Worm (Caenorhabditis elegans) whole organism, young adult: Measurements from ENCODE around the gene C37H5.5.

Experiments
- D2030.7 ChIP-seq: fragments of 200-800 bp; sonication (Bioruptor generic); IDR thresholded peaks from 2 replicates; pipeline ENCODE4 v1.3.6; 2022; ENCODE audit warnings: missing genetic modification reagents, missing genetic modification characterization, missing compliant biosample characterization
- F22D6.2 ChIP-seq: sonication (generic microtip); optimal IDR thresholded peaks from 2 replicates; lab custom pipeline; 2016; ENCODE audit warnings: mild to moderate bottlenecking, missing genetic modification characterization, missing compliant biosample characterization
- F33H1.4 ChIP-seq: fragments of 200-800 bp; sonication (Bioruptor generic); IDR thresholded peaks from 2 replicates; pipeline ENCODE4 v1.3.6; 2022; ENCODE audit warnings: missing genetic modification reagents, missing genetic modification characterization, missing compliant biosample characterization
- F52B5.7 ChIP-seq: sonication (generic microtip); optimal IDR thresholded peaks from 2 replicates; lab custom pipeline; 2016; ENCODE audit warnings: mild to moderate bottlenecking, missing genetic modification characterization, missing compliant biosample characterization
- F55B11.4 ChIP-seq: sonication (generic microtip); optimal IDR thresholded peaks from 2 replicates; lab custom pipeline; 2016; ENCODE audit warnings: missing compliant biosample characterization, missing genetic modification characterization, borderline replicate concordance; ENCODE audit not compliant: insufficient read depth
- F57A8.1 ChIP-seq: fragments of 200-800 bp; sonication (Bioruptor generic); optimal IDR thresholded peaks from 2 replicates; lab custom pipeline; 2018; ENCODE audit warnings: mild to moderate bottlenecking, missing genetic modification characterization, moderate library complexity, missing compliant biosample characterization
- K12H6.12 ChIP-seq: fragments of 200-800 bp; sonication (Bioruptor generic); optimal IDR thresholded peaks from 2 replicates; lab custom pipeline; 2018; ENCODE audit warnings: mild to moderate bottlenecking, missing genetic modification characterization, missing compliant biosample characterization
- T07F8.4 ChIP-seq: sonication (generic microtip); optimal IDR thresholded peaks from 2 replicates; lab custom pipeline; 2016; ENCODE audit warnings: mild to moderate bottlenecking, missing genetic modification characterization, moderate library complexity, missing compliant biosample characterization
- T26A5.8 ChIP-seq: sonication (generic microtip); optimal IDR thresholded peaks from 2 replicates; lab custom pipeline; 2016; ENCODE audit warnings: missing genetic modification characterization, missing compliant biosample characterization
- Y67H2A.10 ChIP-seq: fragments of 200-800 bp; sonication (Bioruptor generic); conservative IDR thresholded peaks from 2 replicates; pipeline ENCODE4 v1.3.6; 2022; ENCODE audit warnings: missing genetic modification reagents, missing genetic modification characterization, missing compliant biosample characterization
- Y95B8A.8 ChIP-seq: fragments of 200-800 bp; sonication (Bioruptor generic); IDR thresholded peaks from 2 replicates; pipeline ENCODE4 v1.3.6; 2022; ENCODE audit warnings: missing genetic modification reagents, missing genetic modification characterization, missing compliant biosample characterization
- attf-3 ChIP-seq: fragments of 200-800 bp; sonication (Bioruptor generic); conservative IDR thresholded peaks from 2 replicates; pipeline ENCODE4 v1.3.6; 2022; ENCODE audit warnings: missing genetic modification reagents, missing genetic modification characterization, missing compliant biosample characterization
- attf-5 ChIP-seq: fragments of 200-800 bp; sonication (Bioruptor generic); optimal IDR thresholded peaks from 2 replicates; lab custom pipeline; 2018; ENCODE audit warnings: mild to moderate bottlenecking, missing genetic modification characterization, missing compliant biosample characterization
- attf-6 ChIP-seq: fragments of 200-800 bp; sonication (Bioruptor generic); IDR thresholded peaks from 2 replicates; pipeline ENCODE4 v1.3.6; 2022; ENCODE audit warnings: missing genetic modification reagents, missing genetic modification characterization, missing compliant biosample characterization
- cebp-1 ChIP-seq, 2 experiments: fragments of 200-800 bp in 1 of 2; sonication (Bioruptor generic) in 1 of 2; sonication (generic microtip) in 1 of 2; IDR thresholded peaks in 1 of 2; optimal IDR thresholded peaks in 1 of 2; 2 replicates each; pipeline versions ENCODE4 v1.3.6 to Lab custom; 2017 to 2022; ENCODE audit warnings: missing compliant biosample characterization in 2 of 2, missing genetic modification characterization in 2 of 2, mild to moderate bottlenecking in 1 of 2, missing genetic modification reagents in 1 of 2, moderate library complexity in 1 of 2
- ceh-58 ChIP-seq: fragments of 200-800 bp; sonication (Bioruptor generic); IDR thresholded peaks from 2 replicates; pipeline ENCODE4 v1.3.6; 2022; ENCODE audit warnings: missing genetic modification characterization, missing compliant biosample characterization
- ceh-91 ChIP-seq: fragments of 200-800 bp; sonication (Bioruptor generic); IDR thresholded peaks from 2 replicates; pipeline ENCODE4 v1.3.6; 2022; ENCODE audit warnings: missing genetic modification reagents, missing genetic modification characterization, missing compliant biosample characterization
- dox-1 ChIP-seq: fragments of 200-800 bp; sonication (Bioruptor generic); IDR thresholded peaks from 2 replicates; pipeline ENCODE4 v1.3.6; 2022; ENCODE audit warnings: missing genetic modification reagents, missing genetic modification characterization, missing compliant biosample characterization
- dpff-1 ChIP-seq: sonication (generic microtip); optimal IDR thresholded peaks from 2 replicates; lab custom pipeline; 2017; ENCODE audit warnings: mild to moderate bottlenecking, missing genetic modification characterization, missing compliant biosample characterization
- egl-44 ChIP-seq: fragments of 200-800 bp; sonication (Bioruptor generic); IDR thresholded peaks from 2 replicates; pipeline ENCODE4 v1.3.6; 2022; ENCODE audit warnings: missing genetic modification reagents, missing genetic modification characterization, missing compliant biosample characterization
- ekl-4 ChIP-seq: fragments of 200-800 bp; sonication (Bioruptor generic); IDR thresholded peaks from 2 replicates; pipeline ENCODE4 v1.3.6; 2022; ENCODE audit warnings: missing genetic modification reagents, missing genetic modification characterization, missing compliant biosample characterization
- ets-4 ChIP-seq: fragments of 200-800 bp; sonication (Bioruptor generic); optimal IDR thresholded peaks from 2 replicates; lab custom pipeline; 2018; ENCODE audit warnings: mild to moderate bottlenecking, missing genetic modification characterization, missing compliant biosample characterization
- hlh-26 ChIP-seq: fragments of 200-800 bp; sonication (Bioruptor generic); conservative IDR thresholded peaks from 2 replicates; pipeline ENCODE4 v1.3.6; 2022; ENCODE audit warnings: missing genetic modification reagents, missing genetic modification characterization, missing compliant biosample characterization
- hmg-1.2 ChIP-seq: fragments of 200-800 bp; sonication (Bioruptor generic); IDR thresholded peaks from 2 replicates; pipeline ENCODE4 v1.3.6; 2022; ENCODE audit warnings: missing genetic modification reagents, missing genetic modification characterization, missing compliant biosample characterization
- lag-1 ChIP-seq: fragments of 200-800 bp; sonication (Bioruptor generic); IDR thresholded peaks from 2 replicates; pipeline ENCODE4 v1.3.6; 2022; ENCODE audit warnings: missing genetic modification reagents, missing genetic modification characterization, missing compliant biosample characterization
- lin-26 ChIP-seq: fragments of 200-800 bp; sonication (Bioruptor generic); IDR thresholded peaks from 2 replicates; pipeline ENCODE4 v1.3.6; 2022; ENCODE audit warnings: missing genetic modification reagents, missing genetic modification characterization, missing compliant biosample characterization
- lin-40 ChIP-seq: sonication (generic microtip); optimal IDR thresholded peaks from 2 replicates; lab custom pipeline; 2016; ENCODE audit warnings: missing genetic modification characterization, mild to moderate bottlenecking, missing compliant biosample characterization, missing genotype, missing genetic modification reagents
- lin-54 ChIP-seq: fragments of 200-800 bp; sonication (Bioruptor generic); optimal IDR thresholded peaks from 2 replicates; lab custom pipeline; 2018; ENCODE audit warnings: mild to moderate bottlenecking, missing genetic modification characterization, missing compliant biosample characterization
- madf-10 ChIP-seq: sonication (generic microtip); optimal IDR thresholded peaks from 2 replicates; lab custom pipeline; 2016; ENCODE audit warnings: mild to moderate bottlenecking, missing genetic modification characterization, missing compliant biosample characterization
- madf-3 ChIP-seq: fragments of 200-800 bp; sonication (Bioruptor generic); IDR thresholded peaks from 2 replicates; pipeline ENCODE4 v1.3.6; 2022; ENCODE audit warnings: missing genetic modification reagents, missing genetic modification characterization, missing compliant biosample characterization
- madf-8 ChIP-seq: fragments of 200-800 bp; sonication (Bioruptor generic); conservative IDR thresholded peaks from 2 replicates; pipeline ENCODE4 v1.3.6; 2022; ENCODE audit warnings: missing genetic modification reagents, missing genetic modification characterization, missing compliant biosample characterization
- mcd-1 ChIP-seq: fragments of 200-800 bp; sonication (Bioruptor generic); IDR thresholded peaks from 2 replicates; pipeline ENCODE4 v1.3.6; 2022; ENCODE audit warnings: missing genetic modification reagents, missing genetic modification characterization, missing compliant biosample characterization
- nfyb-1 ChIP-seq: fragments of 200-800 bp; sonication (Bioruptor generic); IDR thresholded peaks from 2 replicates; pipeline ENCODE4 v1.3.6; 2022; ENCODE audit warnings: missing genetic modification reagents, missing genetic modification characterization, missing compliant biosample characterization
- nhr-80 ChIP-seq: sonication (generic microtip); optimal IDR thresholded peaks from 2 replicates; lab custom pipeline; 2016; ENCODE audit warnings: missing genetic modification characterization, missing compliant biosample characterization
- nhr-90 ChIP-seq: sonication (generic microtip); optimal IDR thresholded peaks from 2 replicates; lab custom pipeline; 2016; ENCODE audit warnings: missing genotype, mild to moderate bottlenecking, missing genetic modification characterization, missing compliant biosample characterization
- rcor-1 ChIP-seq: fragments of 200-800 bp; sonication (Bioruptor generic); IDR thresholded peaks from 2 replicates; pipeline ENCODE4 v1.3.6; 2022; ENCODE audit warnings: missing genetic modification reagents, missing genetic modification characterization, missing compliant biosample characterization
- snpc-1.3 ChIP-seq: sonication (generic microtip); optimal IDR thresholded peaks from 2 replicates; lab custom pipeline; 2017; ENCODE audit warnings: missing genetic modification characterization, mild to moderate bottlenecking, missing compliant biosample characterization, antibody characterized with exemption, moderate library complexity, missing genotype, missing genetic modification reagents; ENCODE audit not compliant: insufficient read depth
- somi-1 ChIP-seq: fragments of 200-800 bp; sonication (Bioruptor generic); optimal IDR thresholded peaks from 2 replicates; lab custom pipeline; 2018; ENCODE audit warnings: mild to moderate bottlenecking, missing genetic modification characterization, missing compliant biosample characterization
- sptf-2 ChIP-seq: fragments of 200-800 bp; sonication (Bioruptor generic); optimal IDR thresholded peaks from 2 replicates; lab custom pipeline; 2018; ENCODE audit warnings: mild to moderate bottlenecking, missing genetic modification characterization, missing compliant biosample characterization
- tbx-9 ChIP-seq: sonication (generic microtip); optimal IDR thresholded peaks from 2 replicates; lab custom pipeline; 2016; ENCODE audit warnings: borderline replicate concordance, missing genetic modification characterization, inconsistent platforms, missing compliant biosample characterization

Gene C37H5.5

ce11 chrV:4839913-4840312, 12.8 kb downstream of the C37H5.5 start, which contains the start of gene nas-9:
nas-9 (minus strand) TSS chrV:4840013.
- TF ChIP-seq D2030.7, result no peak
- TF ChIP-seq lin-26 (GFP tag; lab: Robert Waterston, UW), result no peak
- no peak for TF ChIP-seq somi-1 (GFP tag; lab: Kevin White, UChicago)
- no peak for TF ChIP-seq lag-1 (GFP tag; lab: Robert Waterston, UW)
- TF ChIP-seq sptf-2 (GFP tag; lab: Kevin White, UChicago), result no peak
- TF ChIP-seq madf-10 (tag; lab: Kevin White, UChicago), result no peak
- no peak for TF ChIP-seq T26A5.8 (tag; lab: Kevin White, UChicago)
- TF ChIP-seq ets-4, result no peak
- TF ChIP-seq nhr-90 (tag; lab: Kevin White, UChicago), result no peak
- TF ChIP-seq F55B11.4 (tag; lab: Kevin White, UChicago), result no peak
- no peak for TF ChIP-seq snpc-1.3 (tag; lab: Kevin White, UChicago)
- TF ChIP-seq madf-3 (GFP tag; lab: Robert Waterston, UW), result no peak
- no peak for TF ChIP-seq F57A8.1 (GFP tag; lab: Kevin White, UChicago)
- no peak for TF ChIP-seq ceh-58 (GFP tag; lab: Robert Waterston, UW)
- TF ChIP-seq tbx-9 (tag; lab: Kevin White, UChicago), result no peak
- no peak for TF ChIP-seq F33H1.4

DNA sequence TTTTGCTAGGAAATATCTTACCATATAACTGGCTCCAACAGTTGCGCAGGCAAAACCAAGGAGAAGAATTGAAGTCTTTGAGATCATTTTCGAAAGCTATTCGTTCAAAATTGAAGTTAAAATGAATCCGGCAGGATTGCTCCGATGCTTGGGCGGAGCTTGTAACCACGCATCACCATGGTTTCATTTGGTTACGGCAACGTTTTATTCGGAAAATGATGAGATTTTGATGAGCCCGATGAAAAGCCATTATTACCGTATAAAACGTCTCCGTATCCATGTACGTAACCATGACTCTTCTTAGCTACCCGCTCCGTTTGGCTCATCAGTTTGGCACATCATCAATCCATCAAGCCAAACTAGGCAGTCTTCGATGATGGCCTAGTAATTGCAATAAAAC, 14.0 kb downstream of the C37H5.5 start, which contains the start of gene cwp-1:
cwp-1 (minus strand) TSS at position 101 of the 400 bp plus-strand sequence.
- no peak for TF ChIP-seq egl-44 (GFP tag; lab: Robert Waterston, UW)
- TF ChIP-seq nhr-90 (tag; lab: Kevin White, UChicago), result no peak
- TF ChIP-seq F52B5.7, result no peak
- no peak for TF ChIP-seq sptf-2 (GFP tag; lab: Kevin White, UChicago)
- TF ChIP-seq Y67H2A.10 (GFP tag; lab: Robert Waterston, UW), result no peak
- no peak for TF ChIP-seq lin-40 (tag; lab: Kevin White, UChicago)
- TF ChIP-seq F22D6.2, result no peak

ce11 chrV:4842544-4842943, 15.4 kb downstream of the C37H5.5 start, which contains the start of the genes cwp-2 and cwp-3:
cwp-2 (minus strand) TSS chrV:4842644.
cwp-3 (plus strand) TSS chrV:4842836.
- TF ChIP-seq F55B11.4 (tag; lab: Kevin White, UChicago), result no peak

ce11 chrV:4844591-4844990, 17.4 kb downstream of the C37H5.5 start, which contains the start of gene abhd-5.2:
abhd-5.2 (plus strand) TSS chrV:4844685.
- TF ChIP-seq attf-3 (GFP tag; lab: Robert Waterston, UW) (no peak), Y95B8A.8 (GFP tag; lab: Robert Waterston, UW) (no peak), nhr-80 (tag; lab: Kevin White, UChicago) (peak; percentile 70), lin-40 (tag; lab: Kevin White, UChicago) (peak; percentile 8), lin-54 (GFP tag; lab: Kevin White, UChicago) (peak; percentile 14), attf-5 (peak; percentile 67), ekl-4 (GFP tag; lab: Robert Waterston, UW) (no peak), T07F8.4 (tag; lab: Kevin White, UChicago) (no peak), rcor-1 (GFP tag; lab: Robert Waterston, UW) (0 out of 2 replicates have a peak, but pooled peaks have one; percentile 12), K12H6.12 (peak; percentile 2), ceh-91 (GFP tag; lab: Robert Waterston, UW) (no peak), nfyb-1 (GFP tag; lab: Robert Waterston, UW) (no peak), dpff-1 (tag; lab: Kevin White, UChicago) (no peak), attf-6 (GFP tag; lab: Robert Waterston, UW) (no peak), hmg-1.2 (GFP tag; lab: Robert Waterston, UW) (peak; percentile 81), mcd-1 (no peak), hlh-26 (GFP tag; lab: Robert Waterston, UW) (no peak), dox-1 (peak; percentile 22; the same call in 1 of the 2 replicates), nhr-90 (tag; lab: Kevin White, UChicago) (no peak), madf-8 (no peak), cebp-1 (GFP tag; IDR thresholded peaks at IDR 0.05; lab: Robert Waterston, UW) (peak; percentile 99), cebp-1 (tag; optimal IDR thresholded peaks at IDR 0.05; lab: Kevin White, UChicago) (peak; percentile 100)
